Fruit fly (Drosophila melanogaster) ovary, adult (tissue): Measurements from ENCODE around the gene Gba1a.

Source experiments
- CG17801 ChIP-seq: fragments of 200-800 bp; optimal IDR thresholded peaks from 2 replicates; lab custom pipeline; 2019; ENCODE audit warnings: missing biosample characterization, mild to moderate bottlenecking, missing genetic modification characterization, moderate library complexity; ENCODE audit not compliant: partially characterized antibody

Gba1a gene

DNA sequence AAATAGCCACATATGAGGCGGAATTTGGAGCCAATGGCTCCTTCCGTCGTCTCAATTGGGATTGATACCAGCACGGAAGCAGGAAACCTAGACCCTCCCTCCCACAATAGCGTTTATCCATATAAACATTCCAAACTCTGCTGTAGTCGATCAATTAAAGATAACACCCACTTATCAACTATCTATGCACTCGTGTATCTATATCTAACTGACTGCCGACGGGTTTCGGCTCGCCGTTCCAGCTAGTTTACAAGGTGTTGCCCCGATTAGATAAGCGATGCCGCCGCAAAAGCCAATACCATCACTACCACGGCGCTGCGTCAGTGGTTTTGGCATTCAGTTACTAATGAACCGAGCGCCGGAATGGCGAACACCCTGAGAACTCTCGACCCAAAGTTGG is 10.8 kb downstream of the Gba1a start, which contains the start of gene CG10300:
Gene CG10300 (plus strand): TSS at position 333 of the 400 bp plus-strand sequence.
- no peak for TF ChIP-seq CG17801 (GFP tag; lab: Kevin White, UChicago)

DNA sequence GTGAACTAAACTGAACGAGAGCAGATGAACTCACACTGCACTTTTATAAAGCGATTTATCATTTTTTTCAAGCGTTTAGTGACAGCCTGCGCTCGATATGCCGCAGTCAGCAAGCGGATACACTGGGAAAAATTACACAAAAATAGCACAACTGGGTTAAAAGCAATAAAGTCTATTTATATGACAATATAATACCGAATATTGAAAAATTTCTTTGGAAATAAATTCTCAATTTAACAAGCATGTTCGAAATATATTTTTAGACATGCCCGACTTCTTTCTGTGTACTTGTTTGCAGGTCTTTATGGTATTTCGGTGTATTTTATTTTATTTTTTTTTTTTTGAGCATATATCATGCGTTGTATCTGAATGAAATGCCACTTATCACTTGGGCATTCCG is 13.5 kb downstream of the Gba1a start:
- TF ChIP-seq CG17801 (GFP tag; lab: Kevin White, UChicago): no peak

DNA sequence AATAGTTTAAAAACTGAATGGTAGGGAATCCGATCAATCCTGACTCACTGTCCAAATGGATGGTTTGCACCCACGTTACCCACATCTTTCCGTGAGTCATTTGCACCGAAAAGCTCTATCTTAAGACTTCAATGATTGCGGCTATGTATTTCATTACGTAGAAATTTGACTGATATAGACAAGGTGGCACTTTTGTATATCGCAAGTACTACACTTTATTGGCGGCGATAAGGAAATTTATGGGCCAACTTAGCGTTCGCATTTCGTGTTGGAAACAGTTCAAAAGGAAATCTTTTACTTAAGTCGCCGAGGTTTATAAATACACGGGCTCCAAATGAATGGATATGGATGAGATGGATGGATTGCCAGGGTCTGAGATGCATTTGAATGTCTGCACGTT is 14.4 kb downstream of the Gba1a start:
- TF ChIP-seq CG17801 (GFP tag; lab: Kevin White, UChicago): no peak

DNA sequence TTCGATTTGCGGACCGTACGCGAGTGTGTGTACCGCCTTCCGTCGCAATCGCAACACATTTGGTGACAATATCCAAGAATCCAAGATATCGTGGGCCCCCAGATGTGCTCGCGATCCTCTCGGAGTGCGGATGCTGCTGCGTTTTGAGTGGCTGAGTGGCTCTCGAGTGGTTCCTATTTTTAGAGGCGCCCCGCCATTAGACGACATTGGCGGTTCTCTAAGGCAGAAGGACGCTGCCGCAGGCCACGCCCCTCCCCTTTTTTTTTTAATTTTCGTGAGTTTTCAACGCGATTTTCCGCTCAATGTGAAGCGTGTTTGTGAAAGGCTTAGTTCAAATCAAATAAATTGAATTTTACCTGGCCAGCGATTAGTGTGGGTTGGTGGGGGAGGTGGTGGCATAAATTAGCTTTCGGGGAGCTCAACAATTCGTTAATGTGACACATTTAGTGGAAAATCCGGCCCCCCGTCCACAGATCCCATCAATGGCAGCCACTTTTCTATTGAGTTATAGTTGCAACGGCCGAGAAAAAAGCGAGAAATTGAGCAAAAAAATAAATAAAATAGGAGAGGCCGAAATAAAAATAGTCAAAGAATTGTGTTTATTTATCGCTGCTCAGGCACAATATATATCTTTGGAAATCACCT is 18.0 kb downstream of the Gba1a start, which contains the start of gene nau:
Gene nau (minus strand): TSS at position 61 of the 645 bp plus-strand sequence.
- no peak for TF ChIP-seq CG17801 (GFP tag; lab: Kevin White, UChicago)

DNA sequence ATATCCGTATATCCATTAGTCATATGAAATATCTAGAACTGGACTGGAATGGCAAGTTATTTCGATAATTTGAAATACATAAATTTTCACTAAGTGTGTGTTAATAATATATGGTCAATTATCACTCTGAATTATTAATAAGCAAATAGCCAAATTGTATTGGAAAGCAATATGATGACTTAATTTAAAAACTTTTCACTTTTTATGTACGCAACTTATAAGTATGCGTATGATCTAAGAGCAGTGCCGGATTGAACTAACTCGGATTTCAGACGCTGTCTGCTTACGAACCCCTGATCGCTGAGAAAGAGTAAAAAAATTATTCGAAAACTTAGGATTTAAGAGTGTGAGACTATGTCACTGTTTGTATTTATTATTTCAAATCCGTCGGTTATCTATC is 21.1 kb downstream of the Gba1a start, which contains the start of gene CG10232:
Gene CG10232 (minus strand): TSS at position 101 of the 400 bp plus-strand sequence.
- TF ChIP-seq CG17801 (GFP tag; lab: Kevin White, UChicago): no peak

DNA sequence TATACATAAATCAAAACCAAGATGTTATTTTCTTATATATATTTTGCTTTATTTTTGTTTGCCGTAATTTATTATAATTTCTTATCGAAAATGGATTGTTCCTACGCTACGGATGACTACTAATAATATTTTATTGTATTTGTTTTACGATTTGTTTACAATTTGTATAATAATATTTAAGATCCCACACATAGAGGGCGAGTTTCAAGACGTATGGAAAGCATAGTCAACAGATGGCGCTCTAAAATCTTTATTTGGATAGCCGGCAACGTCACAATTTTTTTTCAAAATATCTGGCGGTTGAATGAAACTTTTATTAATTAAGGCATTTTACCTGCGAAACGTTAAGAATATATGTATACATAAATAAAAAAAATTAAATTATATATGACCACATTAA is 21.5 kb downstream of the Gba1a start:
- TF ChIP-seq CG17801 (GFP tag; lab: Kevin White, UChicago): peak; percentile 54

DNA sequence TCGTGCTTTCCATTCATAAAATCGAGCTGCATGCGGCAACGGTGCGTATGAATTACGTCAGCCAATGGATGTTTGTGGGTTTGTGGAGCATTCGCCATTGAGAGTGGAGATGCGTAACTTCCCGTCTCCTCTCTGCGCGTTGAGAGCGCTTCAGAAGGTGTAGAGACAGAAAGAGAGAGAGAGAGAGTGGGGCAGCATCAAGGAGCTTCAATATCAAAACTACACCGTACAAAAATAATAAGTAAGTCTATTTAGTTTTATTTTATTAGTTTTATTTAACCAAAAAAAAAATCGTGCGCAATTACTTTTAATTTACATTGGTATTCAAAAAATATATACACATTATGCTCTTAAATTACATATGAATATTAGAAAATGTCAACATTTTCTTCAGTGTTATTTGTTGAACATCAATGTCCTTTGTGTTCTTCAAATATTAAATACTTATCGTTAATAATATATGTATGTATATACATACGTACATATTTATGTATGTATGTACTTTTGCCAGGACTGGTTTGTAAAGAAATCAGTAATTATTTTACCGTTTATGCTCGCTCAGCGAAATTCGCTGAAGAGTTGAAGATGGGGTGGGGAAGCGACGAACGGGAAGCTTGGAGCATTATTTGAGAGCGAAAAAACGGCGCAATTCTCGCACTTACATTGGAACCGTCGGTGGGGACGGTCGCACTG is 22.4 kb downstream of the Gba1a start, which contains the start of gene CG10365:
Gene CG10365 (plus strand): TSS at position 652 of the 693 bp plus-strand sequence.
- no peak for TF ChIP-seq CG17801 (GFP tag; lab: Kevin White, UChicago)

DNA sequence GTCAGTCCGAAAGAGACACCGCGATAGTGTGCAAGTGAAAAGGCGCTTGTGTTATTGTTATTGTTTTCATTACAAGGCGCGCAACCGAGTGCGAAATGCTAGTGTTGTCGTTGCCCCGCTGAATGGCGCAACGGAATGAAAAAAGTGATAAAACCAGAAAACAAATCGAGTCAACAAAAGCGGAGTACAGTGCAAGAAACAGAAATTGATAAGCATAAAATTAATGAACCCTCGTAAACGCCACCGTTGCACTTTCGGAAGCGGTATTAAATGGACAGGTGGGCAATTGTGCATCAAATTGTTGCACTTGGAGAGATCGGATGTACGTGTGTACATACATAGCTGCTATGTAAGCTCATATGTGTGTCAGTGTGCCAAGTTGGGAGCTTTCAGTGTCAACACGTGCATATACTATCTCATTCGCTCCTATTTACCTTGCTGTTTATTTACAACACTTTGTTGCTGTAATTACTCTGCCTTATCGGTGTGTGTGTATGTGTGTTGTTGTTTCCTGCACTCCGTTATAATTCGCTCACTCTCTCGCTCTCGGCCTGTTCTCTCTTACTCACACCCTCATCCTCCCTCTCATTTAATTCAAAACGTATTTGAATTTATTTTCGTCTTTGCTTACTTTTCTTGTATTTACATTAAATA is 23.1 kb downstream of the Gba1a start:
- peak; percentile 17 for TF ChIP-seq CG17801 (GFP tag; lab: Kevin White, UChicago)

DNA sequence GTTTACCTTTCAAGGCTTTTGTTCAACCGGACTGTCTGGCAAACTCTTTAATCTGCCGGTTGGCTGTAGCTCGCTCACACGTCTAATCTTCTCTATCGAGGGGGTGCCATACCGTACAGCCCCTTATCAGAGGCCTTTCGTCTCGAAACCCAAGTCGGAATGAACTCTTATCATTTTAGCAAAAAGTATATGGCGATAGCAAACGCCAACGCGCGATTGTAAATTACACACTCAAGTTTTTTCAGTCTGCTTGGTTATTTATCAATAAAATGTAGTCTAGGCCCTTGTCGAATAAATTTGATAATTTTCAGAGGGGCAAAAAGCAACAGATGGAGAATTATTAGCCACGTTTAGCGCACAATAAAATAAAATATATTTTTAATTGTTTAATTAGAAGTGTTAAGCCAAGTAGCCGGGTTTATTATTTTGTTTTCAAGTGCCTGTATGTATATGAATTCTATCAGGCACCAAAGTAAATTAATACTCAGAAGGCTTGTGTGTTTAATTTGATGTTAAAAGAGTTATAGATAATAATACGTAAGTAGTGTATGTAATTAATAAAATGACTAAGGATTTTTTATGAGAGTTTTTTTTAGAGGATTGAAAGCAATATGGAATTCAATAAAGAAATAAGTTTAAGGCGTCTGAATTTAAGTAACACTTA is 24.6 kb downstream of the Gba1a start:
- no peak for TF ChIP-seq CG17801 (GFP tag; lab: Kevin White, UChicago)

DNA sequence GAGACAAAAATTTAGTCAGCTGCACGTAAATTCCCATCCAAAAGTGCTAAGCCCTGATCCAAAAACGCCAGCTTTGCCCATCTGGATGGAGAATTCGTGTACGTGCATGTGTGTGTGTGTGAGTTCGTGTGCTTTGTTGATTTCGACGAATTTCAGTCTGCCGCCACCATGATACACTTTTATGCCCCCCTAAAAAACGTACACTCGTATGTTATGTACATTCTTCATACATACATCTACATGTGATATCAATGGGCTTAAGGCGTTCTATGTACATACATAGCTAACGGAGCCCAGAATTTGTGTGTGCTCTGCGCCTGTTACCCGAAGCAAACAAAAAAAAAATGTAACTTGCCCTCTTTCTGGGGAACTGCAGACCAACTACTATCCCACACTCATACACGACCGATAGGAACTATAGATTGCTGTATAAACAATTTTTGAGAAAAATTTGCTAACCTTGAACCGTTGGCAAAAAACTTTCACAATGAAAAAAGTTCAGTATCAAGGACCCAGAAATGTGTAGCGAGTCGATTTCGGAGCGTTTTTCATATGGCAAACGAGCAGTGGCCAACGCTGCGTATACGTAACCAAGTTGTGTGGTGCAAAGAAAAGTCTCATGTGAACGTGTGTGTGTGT is 25.4 kb downstream of the Gba1a start:
- TF ChIP-seq CG17801 (GFP tag; lab: Kevin White, UChicago): no peak

DNA sequence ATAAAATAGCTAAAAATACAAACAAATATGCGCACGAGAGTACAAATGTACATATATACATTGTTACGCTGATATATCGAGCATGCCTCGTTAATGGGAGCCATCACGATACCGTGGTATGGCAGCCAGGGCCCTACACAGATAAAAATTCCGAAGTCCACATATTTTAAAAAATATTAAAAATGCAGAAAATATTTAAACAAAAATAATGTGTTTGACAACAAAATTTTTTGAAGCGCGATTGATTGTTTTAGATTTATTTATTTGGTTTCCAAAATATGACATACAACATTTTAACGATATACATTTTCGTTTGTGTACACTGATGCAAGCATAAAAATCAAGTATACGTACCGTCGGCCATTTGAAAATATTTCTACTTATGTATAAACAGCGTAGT is 26.3 kb downstream of the Gba1a start:
- TF ChIP-seq CG17801 (GFP tag; lab: Kevin White, UChicago): peak; percentile 51

DNA sequence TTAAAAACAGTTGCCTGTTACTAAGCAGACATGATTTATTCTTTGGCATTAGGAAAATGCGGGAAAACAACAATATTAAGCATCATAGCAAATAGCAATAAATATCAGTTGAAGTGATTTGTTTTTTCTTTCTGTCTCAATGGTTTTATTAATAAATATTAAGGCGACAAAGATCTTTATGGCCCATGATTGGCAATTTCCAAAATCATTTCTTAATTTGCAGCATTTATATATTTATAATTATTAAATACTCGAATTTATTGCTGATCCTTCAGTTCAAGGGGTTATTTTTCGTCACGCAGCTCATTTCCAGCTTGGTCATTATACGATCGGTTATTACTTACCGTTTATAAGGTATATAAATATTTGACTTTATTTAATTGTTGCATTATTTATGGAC is 27.2 kb downstream of the Gba1a start:
- no peak for TF ChIP-seq CG17801 (GFP tag; lab: Kevin White, UChicago)

DNA sequence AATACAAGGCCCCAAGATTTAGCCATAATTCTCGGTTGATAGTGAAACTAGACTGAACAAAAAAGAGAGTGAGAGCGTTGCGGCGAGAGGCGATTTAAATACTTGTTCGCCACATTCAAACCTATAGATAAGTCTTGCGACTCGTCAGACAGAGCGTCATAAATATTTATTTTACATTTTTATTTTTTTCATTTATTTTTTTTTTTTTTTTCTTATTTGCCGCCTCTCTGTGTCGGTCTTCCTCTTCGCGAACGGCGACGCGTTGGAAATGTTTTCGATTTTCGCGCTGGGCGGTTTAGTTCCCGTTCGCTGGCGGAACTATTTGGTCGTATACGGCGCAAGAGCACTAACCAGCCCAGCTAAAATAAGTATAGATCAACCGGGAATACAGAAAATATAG is 27.7 kb downstream of the Gba1a start:
- TF ChIP-seq CG17801 (GFP tag; lab: Kevin White, UChicago): peak; percentile 69

DNA sequence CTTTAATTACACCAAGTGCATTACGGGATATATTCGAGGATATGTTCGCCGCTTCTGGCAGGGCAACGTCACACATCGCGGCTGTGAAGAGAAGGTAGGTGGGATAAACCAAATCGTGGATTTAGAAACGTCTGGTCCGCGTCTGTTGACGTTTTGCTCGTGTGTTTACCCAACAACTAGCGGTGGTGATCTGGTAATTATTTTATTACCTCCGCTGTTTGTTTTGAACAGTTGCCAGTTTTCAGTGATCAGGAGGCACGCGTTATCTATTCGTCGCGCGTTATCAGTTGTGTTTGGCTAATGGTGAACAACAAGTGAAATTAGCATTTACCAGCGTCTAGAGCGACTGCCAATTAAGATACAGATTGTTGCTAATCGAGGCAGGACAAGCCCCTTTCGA is 28.6 kb downstream of the Gba1a start:
- TF ChIP-seq CG17801 (GFP tag; lab: Kevin White, UChicago): no peak
